Worm (Caenorhabditis elegans) whole organism, young adult: ENCODE measurements around the gene F56H9.6.

Experiments used
- B0035.1 ChIP-seq: sonication (generic microtip); optimal IDR thresholded peaks from 2 replicates; lab custom pipeline; 2016; ENCODE audit warnings: missing genetic modification characterization, mild to moderate bottlenecking, missing compliant biosample characterization, missing genotype, missing genetic modification reagents
- B0261.1 ChIP-seq: sonication (generic microtip); optimal IDR thresholded peaks from 2 replicates; lab custom pipeline; 2016; ENCODE audit warnings: mild to moderate bottlenecking, missing genetic modification characterization, moderate library complexity, missing compliant biosample characterization
- C06A6.2 ChIP-seq: fragments of 200-800 bp; sonication (Bioruptor generic); conservative IDR thresholded peaks from 2 replicates; pipeline ENCODE4 v1.3.6; 2022; ENCODE audit warnings: missing genetic modification characterization, missing compliant biosample characterization
- C17E4.6 ChIP-seq: fragments of 200-800 bp; sonication (Bioruptor generic); IDR thresholded peaks from 2 replicates; pipeline ENCODE4 v1.3.6; 2022; ENCODE audit warnings: missing genetic modification reagents, missing genetic modification characterization, missing compliant biosample characterization
- F33H1.4 ChIP-seq: fragments of 200-800 bp; sonication (Bioruptor generic); IDR thresholded peaks from 2 replicates; pipeline ENCODE4 v1.3.6; 2022; ENCODE audit warnings: missing genetic modification reagents, missing genetic modification characterization, missing compliant biosample characterization
- F37B4.10 ChIP-seq: fragments of 200-800 bp; sonication (Bioruptor generic); IDR thresholded peaks from 2 replicates; pipeline ENCODE4 v1.3.6; 2022; ENCODE audit warnings: missing genetic modification characterization, missing compliant biosample characterization
- K12H6.12 ChIP-seq: fragments of 200-800 bp; sonication (Bioruptor generic); optimal IDR thresholded peaks from 2 replicates; lab custom pipeline; 2018; ENCODE audit warnings: mild to moderate bottlenecking, missing genetic modification characterization, missing compliant biosample characterization
- Y79H2A.3 ChIP-seq: fragments of 200-800 bp; sonication (Bioruptor generic); conservative IDR thresholded peaks from 2 replicates; pipeline ENCODE4 v1.3.6; 2022; ENCODE audit warnings: missing genetic modification reagents, missing genetic modification characterization, missing compliant biosample characterization
- aptf-2 ChIP-seq: fragments of 200-800 bp; sonication (Bioruptor generic); conservative IDR thresholded peaks from 2 replicates; pipeline ENCODE4 v1.3.6; 2022; ENCODE audit warnings: missing genetic modification reagents, missing genetic modification characterization, missing compliant biosample characterization
- aptf-3 ChIP-seq: fragments of 200-800 bp; sonication (Bioruptor generic); IDR thresholded peaks from 2 replicates; pipeline ENCODE4 v1.3.6; 2022; ENCODE audit warnings: missing genetic modification characterization, missing compliant biosample characterization
- athp-1 ChIP-seq: sonication (generic microtip); optimal IDR thresholded peaks from 2 replicates; lab custom pipeline; 2017; ENCODE audit warnings: mild to moderate bottlenecking, missing genetic modification characterization, missing compliant biosample characterization
- attf-6 ChIP-seq: fragments of 200-800 bp; sonication (Bioruptor generic); IDR thresholded peaks from 2 replicates; pipeline ENCODE4 v1.3.6; 2022; ENCODE audit warnings: missing genetic modification reagents, missing genetic modification characterization, missing compliant biosample characterization
- bed-2 ChIP-seq: fragments of 200-800 bp; sonication (Bioruptor generic); IDR thresholded peaks from 2 replicates; pipeline ENCODE4 v1.3.6; 2022; ENCODE audit warnings: missing genetic modification reagents, missing genetic modification characterization, missing compliant biosample characterization
- cebp-1 ChIP-seq, 2 experiments: fragments of 200-800 bp in 1 of 2; sonication (Bioruptor generic) in 1 of 2; sonication (generic microtip) in 1 of 2; IDR thresholded peaks in 1 of 2; optimal IDR thresholded peaks in 1 of 2; 2 replicates each; pipeline versions ENCODE4 v1.3.6 to Lab custom; 2017 to 2022; ENCODE audit warnings: missing compliant biosample characterization in 2 of 2, missing genetic modification characterization in 2 of 2, mild to moderate bottlenecking in 1 of 2, missing genetic modification reagents in 1 of 2, moderate library complexity in 1 of 2
- ceh-27 ChIP-seq: fragments of 200-800 bp; sonication (Bioruptor generic); optimal IDR thresholded peaks from 2 replicates; lab custom pipeline; 2018; ENCODE audit warnings: mild to moderate bottlenecking, missing genetic modification characterization, moderate library complexity, missing compliant biosample characterization
- efl-1 ChIP-seq: fragments of 150-350 bp; optimal IDR thresholded peaks from 2 replicates; lab custom pipeline; 2014; ENCODE audit warnings: missing biosample characterization, missing genetic modification reagents, missing genetic modification characterization
- egl-18 ChIP-seq: fragments of 200-800 bp; sonication (Bioruptor generic); IDR thresholded peaks from 2 replicates; pipeline ENCODE4 v1.3.6; 2022; ENCODE audit warnings: missing genetic modification reagents, missing genetic modification characterization, missing compliant biosample characterization
- ets-4 ChIP-seq: fragments of 200-800 bp; sonication (Bioruptor generic); optimal IDR thresholded peaks from 2 replicates; lab custom pipeline; 2018; ENCODE audit warnings: mild to moderate bottlenecking, missing genetic modification characterization, missing compliant biosample characterization
- fkh-3 ChIP-seq: sonication (generic microtip); optimal IDR thresholded peaks from 2 replicates; lab custom pipeline; 2016; ENCODE audit warnings: mild to moderate bottlenecking, missing genetic modification characterization, missing compliant biosample characterization
- hlh-12 ChIP-seq: sonication (generic microtip); optimal IDR thresholded peaks from 2 replicates; lab custom pipeline; 2016; ENCODE audit warnings: missing genetic modification characterization, missing compliant biosample characterization
- hmg-1.2 ChIP-seq: fragments of 200-800 bp; sonication (Bioruptor generic); IDR thresholded peaks from 2 replicates; pipeline ENCODE4 v1.3.6; 2022; ENCODE audit warnings: missing genetic modification reagents, missing genetic modification characterization, missing compliant biosample characterization
- hrde-1 ChIP-seq: sonication (generic microtip); optimal IDR thresholded peaks from 2 replicates; lab custom pipeline; 2016; ENCODE audit warnings: missing genetic modification characterization, mild to moderate bottlenecking, missing compliant biosample characterization, moderate library complexity, missing genotype, missing genetic modification reagents, borderline replicate concordance
- hsf-1 ChIP-seq: fragments of 200-800 bp; sonication (Bioruptor generic); IDR thresholded peaks from 2 replicates; pipeline ENCODE4 v1.3.6; 2022; ENCODE audit warnings: missing genetic modification reagents, missing genetic modification characterization, missing compliant biosample characterization
- lin-26 ChIP-seq: fragments of 200-800 bp; sonication (Bioruptor generic); IDR thresholded peaks from 2 replicates; pipeline ENCODE4 v1.3.6; 2022; ENCODE audit warnings: missing genetic modification reagents, missing genetic modification characterization, missing compliant biosample characterization
- lin-40 ChIP-seq: sonication (generic microtip); optimal IDR thresholded peaks from 2 replicates; lab custom pipeline; 2016; ENCODE audit warnings: missing genetic modification characterization, mild to moderate bottlenecking, missing compliant biosample characterization, missing genotype, missing genetic modification reagents
- lin-54 ChIP-seq: fragments of 200-800 bp; sonication (Bioruptor generic); optimal IDR thresholded peaks from 2 replicates; lab custom pipeline; 2018; ENCODE audit warnings: mild to moderate bottlenecking, missing genetic modification characterization, missing compliant biosample characterization
- madf-8 ChIP-seq: fragments of 200-800 bp; sonication (Bioruptor generic); conservative IDR thresholded peaks from 2 replicates; pipeline ENCODE4 v1.3.6; 2022; ENCODE audit warnings: missing genetic modification reagents, missing genetic modification characterization, missing compliant biosample characterization
- nfyb-1 ChIP-seq: fragments of 200-800 bp; sonication (Bioruptor generic); IDR thresholded peaks from 2 replicates; pipeline ENCODE4 v1.3.6; 2022; ENCODE audit warnings: missing genetic modification reagents, missing genetic modification characterization, missing compliant biosample characterization
- pha-4 ChIP-seq: fragments of 150-350 bp; sonication (generic microtip); optimal IDR thresholded peaks from 2 replicates; lab custom pipeline; 2014; ENCODE audit warnings: missing biosample characterization, missing genetic modification reagents, missing genetic modification characterization
- rec-8 ChIP-seq, 2 experiments: sonication (generic microtip); optimal IDR thresholded peaks; 2 replicates each; lab custom pipeline; 2016; ENCODE audit warnings: mild to moderate bottlenecking in 2 of 2, missing genetic modification characterization in 2 of 2, missing genetic modification reagents in 2 of 2, missing genotype in 2 of 2, missing biosample characterization in 1 of 2, missing compliant biosample characterization in 1 of 2, moderate library complexity in 1 of 2
- ztf-26 ChIP-seq: sonication (generic microtip); optimal IDR thresholded peaks from 2 replicates; lab custom pipeline; 2017; ENCODE audit warnings: missing genetic modification characterization, missing compliant biosample characterization

F56H9.6 gene

DNA sequence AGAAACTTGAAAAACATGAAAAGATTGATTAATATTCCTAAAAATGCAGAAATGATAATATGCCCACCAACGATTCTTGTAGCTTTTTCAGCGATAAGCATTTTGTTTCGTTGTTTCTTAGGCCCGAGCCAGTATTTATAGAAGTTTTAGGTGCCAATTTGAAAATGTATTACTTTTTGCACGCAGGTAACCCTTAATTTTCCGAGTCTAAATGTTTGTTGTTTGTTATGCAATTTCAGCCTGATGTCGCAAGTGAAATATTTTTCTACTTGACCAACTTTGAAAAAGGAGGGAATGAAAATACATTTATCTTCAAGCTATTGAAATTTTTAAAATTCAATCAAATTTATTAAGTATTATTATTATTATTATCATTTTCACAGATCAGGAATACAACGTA is 2.4 kb upstream of the F56H9.6 start, which contains the start of gene srx-113:
Gene srx-113, minus strand, starts transcription at position 101 of the 400 bp plus-strand sequence.
- TF ChIP-seq aptf-3 (no peak), ets-4 (GFP tag; lab: Kevin White, UChicago) (no peak), bed-2 (GFP tag; lab: Robert Waterston, UW) (no peak), cebp-1 (GFP tag; IDR thresholded peaks at IDR 0.05; lab: Robert Waterston, UW) (no peak), cebp-1 (tag; optimal IDR thresholded peaks at IDR 0.05; lab: Kevin White, UChicago) (no peak), nfyb-1 (no peak), aptf-2 (no peak), B0261.1 (tag; lab: Kevin White, UChicago) (no peak), C17E4.6 (GFP tag; lab: Robert Waterston, UW) (no peak), F33H1.4 (GFP tag; lab: Robert Waterston, UW) (no peak)

ce11 chrV:12624371-12624770 is 5.3 kb downstream of the F56H9.6 start, which contains the start of gene F56H9.9:
Gene F56H9.9, minus strand, starts transcription at chrV:12624471.
- TF ChIP-seq ceh-27 (GFP tag; lab: Kevin White, UChicago) (peak; percentile 8), lin-40 (no peak)

DNA sequence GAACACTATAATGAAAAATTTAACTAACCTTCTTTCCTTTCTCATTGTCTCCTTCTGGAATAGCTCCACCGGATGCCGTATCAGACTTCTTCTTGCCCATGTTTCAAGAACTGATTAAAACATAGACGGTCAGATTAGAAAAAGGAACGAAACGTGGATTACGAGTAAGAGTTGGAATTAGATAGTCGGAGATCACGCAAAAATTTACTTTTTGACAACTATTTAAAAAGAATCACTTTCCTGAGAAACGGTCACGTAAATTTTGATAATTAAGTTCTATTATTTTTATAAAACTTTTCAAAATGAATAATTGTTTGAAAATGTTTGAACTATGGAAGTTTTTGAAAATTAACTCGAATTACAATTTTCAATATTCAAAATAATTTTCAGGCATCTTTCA is 17.5 kb downstream of the F56H9.6 start, which contains the start of gene cyc-2.2:
Gene cyc-2.2, minus strand, starts transcription at position 101 of the 400 bp plus-strand sequence.
- TF ChIP-seq hsf-1 (GFP tag; lab: Robert Waterston, UW) (no peak), athp-1 (tag; lab: Kevin White, UChicago) (no peak), efl-1 (GFP tag; lab: Kevin White, UChicago) (no peak), Y79H2A.3 (GFP tag; lab: Robert Waterston, UW) (no peak), madf-8 (GFP tag; lab: Robert Waterston, UW) (no peak)

- TF ChIP-seq egl-18 (no peak), pha-4 (tag; lab: Kevin White, UChicago) (no peak), hmg-1.2 (GFP tag; lab: Robert Waterston, UW) (no peak), ztf-26 (tag; lab: Kevin White, UChicago) (no peak), lin-26 (GFP tag; lab: Robert Waterston, UW) (no peak), aptf-2 (no peak), rec-8 (tag; optimal IDR thresholded peaks at IDR 0.05; lab: Kevin White, UChicago) (no peak), F37B4.10 (no peak), hlh-12 (tag; lab: Kevin White, UChicago) (no peak)
- TF ChIP-seq, all 124 proteins: peak for 0
These were observed 18.6 kb downstream of the F56H9.6 start, which contains the start of gene cubn-1 for ce11 chrV:12611029-12611428. Gene cubn-1, plus strand, starts transcription at chrV:12611329.

DNA sequence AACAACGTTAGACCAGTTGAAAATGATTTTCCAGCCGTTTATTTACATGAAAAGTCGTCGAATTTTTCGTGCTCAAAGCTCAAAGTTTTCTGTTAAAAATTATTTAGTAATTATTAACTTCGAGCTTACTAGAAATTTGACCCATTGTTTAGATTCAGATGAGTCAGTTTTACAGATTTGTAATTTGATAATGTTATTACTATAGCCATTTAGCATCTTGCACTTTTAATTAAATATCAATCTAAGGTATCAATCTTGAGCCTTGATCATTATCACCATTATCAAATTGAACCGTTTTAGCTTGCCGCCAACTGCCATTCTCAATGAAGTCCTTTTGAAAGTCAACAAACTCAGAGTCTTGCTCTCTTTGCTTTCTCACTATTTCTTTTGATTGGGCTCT is 20.1 kb downstream of the F56H9.6 start, which contains the start of gene ZC116.1:
Gene ZC116.1, plus strand, starts transcription at position 301 of the 400 bp plus-strand sequence.
- TF ChIP-seq fkh-3 (no peak), lin-40 (no peak), attf-6 (GFP tag; lab: Robert Waterston, UW) (no peak), B0035.1 (tag; lab: Kevin White, UChicago) (no peak), lin-54 (GFP tag; lab: Kevin White, UChicago) (no peak), C06A6.2 (GFP tag; lab: Robert Waterston, UW) (no peak), C17E4.6 (GFP tag; lab: Robert Waterston, UW) (no peak), K12H6.12 (tag; lab: Kevin White, UChicago) (no peak), F33H1.4 (GFP tag; lab: Robert Waterston, UW) (no peak), hrde-1 (tag; lab: Kevin White, UChicago) (no peak)
